Worm (Caenorhabditis elegans): Measurements from ENCODE around the gene R11A8.1.

ce11 chrIV:10367740-10368246 is 10.8 kb upstream of the R11A8.1 start, which contains the start of gene pges-2:
- TF ChIP-seq ztf-23 (GFP tag; IDR thresholded peaks at IDR 0.05) (no peak), T22C8.4 (GFP tag; IDR thresholded peaks at IDR 0.05) (no peak), klf-2 (GFP tag; conservative IDR thresholded peaks at IDR 0.05) (no peak), med-1 (GFP tag; optimal IDR thresholded peaks at IDR 0.05; ENCODE audit: insufficient read depth) (no peak), ref-1 (GFP tag; conservative IDR thresholded peaks at IDR 0.05) (no peak), flt-1 (GFP tag; IDR thresholded peaks at IDR 0.05) (no peak), tab-1 (GFP tag; IDR thresholded peaks at IDR 0.05) (no peak)
